Worm (Caenorhabditis elegans): ENCODE measurements around the gene col-140.

Gene col-140

DNA sequence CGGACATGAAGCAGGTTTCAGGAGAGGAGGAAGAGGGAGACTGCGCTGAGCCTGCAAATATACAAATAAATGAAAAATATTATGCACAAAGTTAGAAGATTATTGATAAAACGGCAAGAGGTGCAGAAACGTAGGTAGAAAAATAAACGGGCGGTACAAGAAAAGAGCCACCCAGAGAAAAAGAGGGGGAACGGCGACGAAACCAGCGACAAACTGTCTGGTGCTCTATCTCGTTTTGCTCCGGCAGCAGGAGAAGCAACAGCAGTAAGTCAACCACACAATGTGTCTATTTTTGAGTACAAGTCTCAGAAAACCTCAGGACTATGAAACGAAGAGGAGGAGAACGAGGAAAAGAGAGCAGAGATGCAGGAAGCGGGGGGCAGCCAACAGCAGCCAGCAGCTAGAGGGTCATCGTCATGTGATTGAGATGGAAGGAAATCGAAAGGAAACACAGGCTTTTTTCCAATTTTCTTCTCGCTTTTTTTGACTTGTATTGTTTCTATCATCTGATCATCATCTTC, 9.1 kb upstream of the col-140 start, which contains the start of gene F26F12.3 (continued):
- TF ChIP-seq sdz-12 (GFP tag; optimal IDR thresholded peaks at IDR 0.05) (no peak), F37D6.2 (tag; optimal IDR thresholded peaks at IDR 0.05) (no peak), cey-2 (tag; optimal IDR thresholded peaks at IDR 0.05; ENCODE audit: borderline replicate concordance, insufficient read depth) (no peak), nhr-28 (tag; optimal IDR thresholded peaks at IDR 0.05) (peak; percentile 88), Y105C5A.15 (GFP tag; IDR thresholded peaks at IDR 0.05) (no peak), attf-4 (tag; optimal IDR thresholded peaks at IDR 0.05) (no peak), rbr-2 (tag; optimal IDR thresholded peaks at IDR 0.05) (peak; percentile 16), ceh-20 (GFP tag; IDR thresholded peaks at IDR 0.05) (peak; percentile 8; the same call in 1 of the 2 replicates), hmg-1.1 (GFP tag; IDR thresholded peaks at IDR 0.05) (peak; percentile 65), zip-11 (GFP tag; IDR thresholded peaks at IDR 0.05) (no peak), nhr-102 (tag; optimal IDR thresholded peaks at IDR 0.05) (peak; percentile 43), nhr-41 (GFP tag; IDR thresholded peaks at IDR 0.05) (no peak), mxl-2 (GFP tag; conservative IDR thresholded peaks at IDR 0.05) (no peak), egl-43 (GFP tag; IDR thresholded peaks at IDR 0.05) (peak; percentile 69), F44E2.7 (GFP tag; IDR thresholded peaks at IDR 0.05) (no peak), ceh-82 (tag; optimal IDR thresholded peaks at IDR 0.05) (no peak), mdl-1 (tag; optimal IDR thresholded peaks at IDR 0.05) (peak in 1 of 2 experiments; percentile 80), lin-39 (tag; optimal IDR thresholded peaks at IDR 0.05) (no peak), saeg-2 (GFP tag; IDR thresholded peaks at IDR 0.05) (peak; percentile 58; the same call in 1 of the 2 replicates), madf-5 (GFP tag; IDR thresholded peaks at IDR 0.05) (no peak), lin-15B (tag; optimal IDR thresholded peaks at IDR 0.05) (no peak), nhr-76 (tag; optimal IDR thresholded peaks at IDR 0.05) (no peak), jun-1 (tag; optimal IDR thresholded peaks at IDR 0.05) (no peak), zag-1 (tag; optimal IDR thresholded peaks at IDR 0.05) (no peak), zfp-3 (GFP tag; conservative IDR thresholded peaks at IDR 0.05) (0 out of 2 replicates have a peak, but pooled peaks have one; percentile 20), nhr-11 (tag; optimal IDR thresholded peaks at IDR 0.05) (peak; percentile 84), daf-12 (tag; optimal IDR thresholded peaks at IDR 0.05) (no peak), ctbp-1 (GFP tag; IDR thresholded peaks at IDR 0.05) (peak; percentile 79), daf-8 (GFP tag; IDR thresholded peaks at IDR 0.05) (no peak), Y48G9A.11 (GFP tag; IDR thresholded peaks at IDR 0.05) (no peak), fos-1 (tag; optimal IDR thresholded peaks at IDR 0.05) (no peak), ztf-7 (tag; optimal IDR thresholded peaks at IDR 0.05) (peak; percentile 6), F10B5.3 (tag; optimal IDR thresholded peaks at IDR 0.05) (no peak), arid-1 (GFP tag; conservative IDR thresholded peaks at IDR 0.05) (no peak), spr-3 (GFP tag; optimal IDR thresholded peaks at IDR 0.05) (no peak)

DNA sequence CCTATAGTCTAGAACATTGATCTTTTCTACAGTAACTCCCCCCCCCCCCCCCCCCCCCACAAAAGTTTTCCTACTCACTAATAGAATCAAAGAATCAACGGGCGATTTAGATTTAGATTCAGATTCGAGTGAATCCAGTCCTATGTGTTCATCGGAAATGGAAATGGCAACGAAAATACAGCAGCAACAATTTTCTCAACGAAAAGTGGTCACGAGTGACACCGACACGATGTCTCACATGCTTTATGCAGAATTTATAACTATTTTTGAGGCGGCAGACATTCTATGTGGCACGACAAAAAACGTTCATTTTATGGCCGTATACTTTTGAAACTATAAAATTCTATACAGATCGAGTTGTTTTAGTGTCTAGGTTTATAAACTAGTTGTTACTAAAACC, 8.5 kb upstream of the col-140 start:
- TF ChIP-seq hlh-30 (tag; optimal IDR thresholded peaks at IDR 0.05; ENCODE audit: insufficient read depth) (peak; percentile 85), T26A8.4 (GFP tag; IDR thresholded peaks at IDR 0.05) (no peak)

DNA sequence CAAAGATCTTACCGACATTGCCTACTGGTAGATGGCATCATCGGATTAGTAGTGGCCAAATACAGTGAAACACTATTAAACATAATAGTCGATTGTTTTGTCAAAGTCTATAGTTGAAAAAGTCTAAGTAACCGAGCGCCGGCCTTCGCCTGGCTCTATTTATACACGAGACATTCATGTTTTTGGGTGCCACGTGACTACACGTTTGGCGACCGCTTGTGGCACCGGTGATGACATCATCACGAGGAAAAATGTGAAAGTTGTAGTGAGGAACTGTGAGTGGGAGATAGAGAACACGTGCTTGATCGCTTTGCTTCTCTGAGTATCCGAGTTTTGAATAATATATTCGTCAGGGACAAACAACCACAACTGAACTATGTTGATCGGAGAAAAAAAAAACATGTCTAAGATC, 7.7 kb upstream of the col-140 start:
- no peak for TF ChIP-seq Y75B8A.6 (GFP tag; IDR thresholded peaks at IDR 0.05)
- TF ChIP-seq nhr-10 (tag; optimal IDR thresholded peaks at IDR 0.05) = no peak
- peak; percentile 43 for TF ChIP-seq dpl-1 (GFP tag; optimal IDR thresholded peaks at IDR 0.05)
- TF ChIP-seq lir-3 (tag; optimal IDR thresholded peaks at IDR 0.05) = no peak
- peak; percentile 57 to 90 for TF ChIP-seq mdl-1 (tag; optimal IDR thresholded peaks at IDR 0.05)
- no peak for TF ChIP-seq nhr-76 (tag; optimal IDR thresholded peaks at IDR 0.05)
- TF ChIP-seq mxl-3 (GFP tag; optimal IDR thresholded peaks at IDR 0.05) = peak; percentile 80
- peak; percentile 59 for TF ChIP-seq T20F7.1 (GFP tag; optimal IDR thresholded peaks at IDR 0.05)
- TF ChIP-seq fos-1 (tag; optimal IDR thresholded peaks at IDR 0.05) = no peak
- TF ChIP-seq nhr-6 (tag; optimal IDR thresholded peaks at IDR 0.05) = no peak
- TF ChIP-seq ceh-82 (tag; optimal IDR thresholded peaks at IDR 0.05) = no peak
- TF ChIP-seq egl-43 (GFP tag; IDR thresholded peaks at IDR 0.05) = no peak
- peak; percentile 34 for TF ChIP-seq ama-1 (optimal IDR thresholded peaks at IDR 0.05)
- peak; percentile 86 for TF ChIP-seq dve-1 (tag; optimal IDR thresholded peaks at IDR 0.05; ENCODE audit: insufficient read depth)
- TF ChIP-seq mep-1 (tag; optimal IDR thresholded peaks at IDR 0.05) = peak; percentile 74
- no peak for TF ChIP-seq attf-4 (tag; optimal IDR thresholded peaks at IDR 0.05)
- no peak for TF ChIP-seq F44E2.7 (GFP tag; IDR thresholded peaks at IDR 0.05)
- TF ChIP-seq nhr-11 (tag; optimal IDR thresholded peaks at IDR 0.05) = peak; percentile 87
- no peak for TF ChIP-seq daf-8 (GFP tag; IDR thresholded peaks at IDR 0.05)
- no peak; the same call in 1 of the 2 replicates for TF ChIP-seq hmg-1.1 (GFP tag; IDR thresholded peaks at IDR 0.05)
- TF ChIP-seq zip-2 (tag; optimal IDR thresholded peaks at IDR 0.05) = peak; percentile 45
- no peak for TF ChIP-seq sdz-12 (GFP tag; optimal IDR thresholded peaks at IDR 0.05)
- TF ChIP-seq tag-97 (GFP tag; IDR thresholded peaks at IDR 0.05) = no peak

Data from whole organism, L4 larva.